Worm (Caenorhabditis elegans) whole organism, L1 larva: ENCODE measurements around the gene skr-3.

ENCODE experiments used
- C16A3.4 ChIP-seq: fragments of 150-350 bp; optimal IDR thresholded peaks from 2 replicates; lab custom pipeline; 2014; ENCODE audit warnings: missing biosample characterization, missing genetic modification characterization
- alr-1 ChIP-seq: fragments of 200-800 bp; sonication (Bioruptor generic); optimal IDR thresholded peaks from 2 replicates; lab custom pipeline; 2018; ENCODE audit warnings: borderline replicate concordance, mild to moderate bottlenecking, missing genetic modification characterization, missing compliant biosample characterization
- ama-1 ChIP-seq: fragments of 150-350 bp; optimal IDR thresholded peaks from 2 replicates; lab custom pipeline; 2014
- ceh-63 ChIP-seq: fragments of 200-800 bp; sonication (Bioruptor generic); optimal IDR thresholded peaks from 2 replicates; lab custom pipeline; 2018; ENCODE audit warnings: mild to moderate bottlenecking, missing genetic modification characterization, missing compliant biosample characterization
- ceh-8 ChIP-seq: fragments of 200-800 bp; sonication (Bioruptor generic); optimal IDR thresholded peaks from 2 replicates; lab custom pipeline; 2018; ENCODE audit warnings: mild to moderate bottlenecking, missing genetic modification characterization, moderate library complexity, missing compliant biosample characterization
- ceh-82 ChIP-seq, 3 experiments: fragments of 150-350 bp in 1 of 3; sonication (generic microtip) in 2 of 3; optimal IDR thresholded peaks; 2 replicates each; lab custom pipeline; 2014 to 2017; ENCODE audit warnings: missing biosample characterization in 3 of 3, missing genetic modification characterization in 3 of 3
- dpl-1 ChIP-seq, 3 experiments: fragments of 150-350 bp in 2 of 3; sonication (generic microtip) in 1 of 3; optimal IDR thresholded peaks; 2 replicates each; lab custom pipeline; 2014 to 2017; ENCODE audit warnings: missing biosample characterization in 3 of 3, missing genetic modification characterization in 3 of 3, missing genetic modification reagents in 3 of 3
- efl-1 ChIP-seq, 4 experiments: fragments of 150-350 bp; optimal IDR thresholded peaks in 3 of 4; peaks in 1 of 4; 1 replicate in 1 of 4; 2 replicates in 3 of 4; lab custom pipeline; 2014; ENCODE audit warnings: missing biosample characterization in 2 of 4, missing genetic modification characterization in 2 of 4, missing genetic modification reagents in 2 of 4
- efl-3 ChIP-seq: fragments of 200-800 bp; sonication (Bioruptor generic); optimal IDR thresholded peaks from 2 replicates; lab custom pipeline; 2018; ENCODE audit warnings: mild to moderate bottlenecking, missing genetic modification characterization, missing compliant biosample characterization
- egl-13 ChIP-seq: sonication (generic microtip); optimal IDR thresholded peaks from 2 replicates; lab custom pipeline; 2016; ENCODE audit warnings: missing genotype, missing genetic modification reagents, missing genetic modification characterization, missing compliant biosample characterization
- elt-2 ChIP-seq: sonication (generic microtip); optimal IDR thresholded peaks from 2 replicates; lab custom pipeline; 2016; ENCODE audit warnings: missing genetic modification characterization, mild to moderate bottlenecking, inconsistent platforms, missing compliant biosample characterization, missing genetic modification reagents
- elt-3 ChIP-seq, 6 experiments: fragments of 150-350 bp in 1 of 6; sonication (generic microtip); optimal IDR thresholded peaks; 2 replicates each; lab custom pipeline; 2017 to 2018; ENCODE audit warnings: missing biosample characterization in 6 of 6, missing genetic modification characterization in 6 of 6, inconsistent platforms in 1 of 6
- fkh-8 ChIP-seq: sonication (generic microtip); optimal IDR thresholded peaks from 2 replicates; lab custom pipeline; 2016; ENCODE audit warnings: mild to moderate bottlenecking, missing genetic modification characterization, missing compliant biosample characterization
- irx-1 ChIP-seq: sonication (generic microtip); optimal IDR thresholded peaks from 2 replicates; lab custom pipeline; 2016; ENCODE audit warnings: missing genetic modification characterization, missing compliant biosample characterization
- lin-14 ChIP-seq: fragments of 200-800 bp; sonication (Bioruptor generic); optimal IDR thresholded peaks from 2 replicates; lab custom pipeline; 2018; ENCODE audit warnings: mild to moderate bottlenecking, missing genetic modification characterization, moderate library complexity, missing compliant biosample characterization
- lin-39 ChIP-seq: fragments of 150-350 bp; optimal IDR thresholded peaks from 2 replicates; lab custom pipeline; 2014; ENCODE audit warnings: missing biosample characterization, missing genetic modification reagents, missing genetic modification characterization
- lsy-2 ChIP-seq, 2 experiments: fragments of 150-350 bp; optimal IDR thresholded peaks; 2 replicates each; lab custom pipeline; 2014; ENCODE audit warnings: missing biosample characterization in 2 of 2, missing genetic modification characterization in 2 of 2
- mab-9 ChIP-seq: fragments of 200-800 bp; sonication (Bioruptor generic); IDR thresholded peaks from 2 replicates; pipeline ENCODE4 v1.3.6; 2022; ENCODE audit warnings: missing genetic modification reagents, missing genetic modification characterization, missing compliant biosample characterization
- mdl-1 ChIP-seq, 2 experiments: fragments of 150-350 bp; optimal IDR thresholded peaks; 2 replicates each; lab custom pipeline; 2014 to 2017; ENCODE audit warnings: missing biosample characterization in 2 of 2, missing genetic modification characterization in 2 of 2, inconsistent platforms in 1 of 2
- mef-2 ChIP-seq: fragments of 150-350 bp; optimal IDR thresholded peaks from 2 replicates; lab custom pipeline; 2014; ENCODE audit warnings: missing biosample characterization, missing genetic modification characterization
- nhr-19 ChIP-seq: fragments of 200-800 bp; sonication (Bioruptor generic); conservative IDR thresholded peaks from 2 replicates; pipeline ENCODE4 v1.3.6; 2022; ENCODE audit warnings: missing genetic modification characterization, missing compliant biosample characterization
- nhr-76 ChIP-seq: sonication (generic microtip); optimal IDR thresholded peaks from 2 replicates; lab custom pipeline; 2017; ENCODE audit warnings: missing biosample characterization, missing genetic modification characterization
- nhr-85 ChIP-seq: sonication (generic microtip); peaks from one replicate; lab custom pipeline; 2016; ENCODE audit warnings: missing genetic modification characterization, inconsistent platforms, missing compliant biosample characterization
- nhr-90 ChIP-seq: sonication (generic microtip); optimal IDR thresholded peaks from 2 replicates; lab custom pipeline; 2016; ENCODE audit warnings: mild to moderate bottlenecking, missing genetic modification characterization, missing compliant biosample characterization; ENCODE audit not compliant: poor library complexity
- pag-3 ChIP-seq: sonication (generic microtip); optimal IDR thresholded peaks from 2 replicates; lab custom pipeline; 2017; ENCODE audit warnings: missing genetic modification characterization, mild to moderate bottlenecking, missing compliant biosample characterization, antibody characterized with exemption, borderline replicate concordance; ENCODE audit not compliant: insufficient read depth
- pqm-1 ChIP-seq: sonication (generic microtip); optimal IDR thresholded peaks from 3 replicates; lab custom pipeline; 2017; ENCODE audit warnings: missing biosample characterization, missing genetic modification characterization
- swsn-7 ChIP-seq: sonication (generic microtip); optimal IDR thresholded peaks from 2 replicates; lab custom pipeline; 2016; ENCODE audit warnings: missing genetic modification characterization, missing compliant biosample characterization
- unc-98 ChIP-seq: fragments of 200-800 bp; sonication (Bioruptor generic); IDR thresholded peaks from 2 replicates; pipeline ENCODE4 v1.3.6; 2022; ENCODE audit warnings: missing genetic modification characterization, missing compliant biosample characterization

The skr-3 gene

DNA sequence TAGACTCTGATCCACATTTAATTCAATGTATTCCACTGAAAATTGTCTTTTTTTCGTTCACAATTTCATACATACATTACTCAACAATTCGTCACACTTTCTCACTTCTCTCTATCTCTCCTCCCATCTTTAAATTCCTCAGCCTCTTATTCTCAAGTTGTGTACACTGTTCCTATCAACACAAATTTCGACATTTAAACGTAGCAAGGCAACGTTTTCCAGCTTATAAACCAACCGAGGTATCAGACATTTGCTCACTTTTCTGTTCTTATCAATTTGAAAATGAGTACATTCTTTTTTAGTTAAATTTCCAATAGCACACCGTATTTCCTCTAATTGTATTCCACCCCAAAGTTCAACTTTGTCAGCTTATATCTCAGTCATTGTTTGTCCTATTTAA lies at the start of gene skr-3:
Gene skr-3 (plus strand): TSS at position 163 of the 400 bp plus-strand sequence.
- TF ChIP-seq lin-39: no peak
- TF ChIP-seq efl-3: no peak
- no peak for TF ChIP-seq lsy-2 (tag; optimal IDR thresholded peaks at IDR 0.05; lab: Kevin White, UChicago)
- no peak for TF ChIP-seq ceh-82 (tag; optimal IDR thresholded peaks at IDR 0.05; lab: Kevin White, UChicago)
- TF ChIP-seq alr-1 (tag; lab: Kevin White, UChicago): no peak
- TF ChIP-seq mab-9 (GFP tag; lab: Robert Waterston, UW): no peak
- no peak for TF ChIP-seq fkh-8 (tag; lab: Kevin White, UChicago)
- TF ChIP-seq elt-2 (tag; lab: Kevin White, UChicago): peak; percentile 50
- TF ChIP-seq pag-3 (tag; lab: Kevin White, UChicago): no peak
- TF ChIP-seq nhr-85 (tag; lab: Kevin White, UChicago): peak; percentile 60
- TF ChIP-seq mef-2 (tag; lab: Kevin White, UChicago): no peak
- TF ChIP-seq dpl-1 (GFP tag; optimal IDR thresholded peaks at IDR 0.05; lab: Kevin White, UChicago): no peak
- no peak for TF ChIP-seq ceh-8 (GFP tag; lab: Kevin White, UChicago)

DNA sequence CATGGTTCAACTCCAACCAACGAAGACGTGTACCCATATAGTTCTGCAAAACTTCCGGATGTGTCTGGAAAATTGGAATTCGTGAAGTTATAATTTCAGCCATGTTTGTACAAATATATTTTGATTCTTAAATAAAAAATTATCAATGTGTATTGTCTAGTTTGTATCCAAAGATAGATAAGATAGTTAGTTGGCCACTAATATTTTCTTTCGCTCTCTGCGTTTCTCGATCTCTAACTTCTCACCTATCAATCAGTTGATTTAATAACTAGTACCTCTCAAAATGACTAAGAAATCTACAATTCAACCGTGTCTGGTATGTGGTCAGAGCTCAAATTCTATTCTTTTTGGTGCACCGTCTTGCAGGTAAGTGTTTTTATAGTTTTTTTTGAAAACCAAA lies 49.7 kb upstream of the skr-3 start, which contains the start of gene nhr-176:
Gene nhr-176 (plus strand): TSS at position 159 of the 400 bp plus-strand sequence.
- TF ChIP-seq efl-1 (optimal IDR thresholded peaks at IDR 0.05; lab: Kevin White, UChicago): no peak
- TF ChIP-seq efl-1 (GFP tag; optimal IDR thresholded peaks at IDR 0.05 in 1 of 2; lab: Kevin White, UChicago): peak in 1 of 2 experiments; percentile 34
- TF ChIP-seq irx-1: no peak
- TF ChIP-seq alr-1 (tag; lab: Kevin White, UChicago): no peak
- TF ChIP-seq dpl-1 (GFP tag; optimal IDR thresholded peaks at IDR 0.05; lab: Kevin White, UChicago): no peak
- TF ChIP-seq swsn-7: no peak
- no peak for TF ChIP-seq lin-14 (GFP tag; lab: Kevin White, UChicago)
- TF ChIP-seq elt-2 (tag; lab: Kevin White, UChicago): peak; percentile 36
- no peak for TF ChIP-seq ama-1 (lab: Kevin White, UChicago)

DNA sequence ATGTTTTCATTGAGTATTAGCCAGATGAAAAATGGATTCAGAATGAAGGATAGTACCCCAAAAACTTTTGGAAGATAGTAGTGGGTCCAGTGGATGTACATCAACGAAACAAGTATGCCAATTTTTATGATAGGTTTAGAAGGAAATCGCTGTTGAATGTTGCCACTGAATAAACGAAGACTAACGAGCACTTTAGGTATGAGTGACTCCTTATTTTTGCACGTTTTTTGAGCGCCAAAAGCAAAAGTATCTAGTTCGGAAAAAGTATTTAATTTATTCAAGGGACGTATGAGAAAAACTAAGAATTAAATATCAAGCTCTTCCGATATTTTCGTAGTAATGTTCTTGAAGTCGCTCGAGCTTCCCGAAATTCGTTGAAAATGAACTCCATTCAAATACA lies 47.0 kb upstream of the skr-3 start, which contains the start of gene srj-10:
Gene srj-10 (minus strand): TSS at position 101 of the 400 bp plus-strand sequence.
- TF ChIP-seq nhr-19 (GFP tag; lab: Robert Waterston, UW) (no peak), ceh-63 (GFP tag; lab: Kevin White, UChicago) (no peak), C16A3.4 (no peak), pqm-1 (tag; lab: Kevin White, UChicago) (no peak), mef-2 (tag; lab: Kevin White, UChicago) (no peak), lin-39 (no peak)

DNA sequence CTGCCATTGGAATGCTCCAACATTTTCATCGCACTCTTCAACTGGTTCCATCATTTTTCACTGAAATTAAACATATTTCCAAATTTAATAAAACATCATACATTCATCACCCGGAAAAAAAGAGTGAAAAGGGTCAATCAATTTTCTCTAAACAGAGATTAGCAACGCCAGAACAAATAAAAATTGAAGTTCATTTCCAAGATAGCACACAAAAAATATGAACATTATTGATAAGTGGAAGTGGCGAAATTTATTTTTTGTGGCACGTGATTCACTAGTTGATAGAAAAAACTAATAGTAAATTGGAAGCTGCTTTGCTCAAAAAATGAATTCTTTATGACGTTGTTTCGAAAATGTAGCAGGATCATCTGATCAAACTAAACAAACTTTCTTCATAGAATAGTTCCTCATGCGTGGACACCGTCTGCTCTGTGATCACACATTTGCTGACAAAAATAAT lies 45.6 kb upstream of the skr-3 start, which contains the start of the genes F14H3.12 and srj-29:
Gene F14H3.12 (minus strand): TSS at position 74 of the 460 bp plus-strand sequence.
Gene srj-29 (plus strand): TSS at position 410 of the 460 bp plus-strand sequence.
- TF ChIP-seq swsn-7 (no peak), elt-2 (tag; lab: Kevin White, UChicago) (peak; percentile 48), nhr-76 (tag; lab: Kevin White, UChicago) (no peak)

DNA sequence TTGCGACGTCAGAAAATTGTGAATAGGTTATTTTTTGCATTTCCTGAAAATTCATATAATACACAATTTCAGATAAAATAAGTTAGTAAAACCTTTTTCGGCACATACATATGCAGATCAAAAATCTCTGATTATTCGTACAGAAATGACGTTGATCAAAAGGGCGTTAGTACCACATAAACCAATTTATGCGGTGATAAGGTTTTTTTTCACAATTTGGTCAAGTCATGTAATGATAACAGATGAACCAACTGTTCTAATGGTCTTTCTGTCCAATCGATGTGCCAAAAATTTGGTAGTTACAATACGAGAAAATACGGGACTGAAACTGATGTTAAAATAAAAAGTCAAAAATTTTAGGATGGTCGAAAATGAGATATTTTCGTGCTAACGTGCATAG lies 40.8 kb upstream of the skr-3 start:
- peak; percentile 23 for TF ChIP-seq elt-2 (tag; lab: Kevin White, UChicago)
- no peak for TF ChIP-seq alr-1 (tag; lab: Kevin White, UChicago)
- no peak for TF ChIP-seq egl-13
- no peak for TF ChIP-seq nhr-90 (tag; lab: Kevin White, UChicago)
- TF ChIP-seq, all 84 proteins: peak for 1

DNA sequence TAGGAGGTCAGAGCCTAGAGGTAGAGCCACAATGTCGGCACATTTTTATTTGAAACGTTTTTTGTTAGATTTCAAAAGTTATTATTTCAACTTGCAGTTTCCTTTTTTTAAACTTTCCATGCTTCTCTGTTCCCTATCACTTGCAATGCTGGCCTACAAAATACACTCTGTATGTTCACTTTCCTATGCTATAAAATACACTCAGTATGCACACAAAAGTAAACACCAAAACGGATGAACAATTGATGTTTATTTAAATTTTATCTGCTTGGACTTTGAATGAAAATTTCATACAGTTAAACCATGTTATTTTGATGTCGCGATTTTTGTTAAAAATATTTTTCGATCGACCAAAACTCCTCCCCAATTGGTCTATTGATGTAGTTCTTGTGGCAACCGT lies 40.2 kb upstream of the skr-3 start:
- no peak for TF ChIP-seq elt-3 (tag; optimal IDR thresholded peaks at IDR 0.05; lab: Kevin White, UChicago)
- TF ChIP-seq nhr-90 (tag; lab: Kevin White, UChicago): no peak
- no peak for TF ChIP-seq mdl-1 (tag; optimal IDR thresholded peaks at IDR 0.05; lab: Kevin White, UChicago)
- TF ChIP-seq unc-98: no peak
- TF ChIP-seq efl-3: no peak
